Worm (Caenorhabditis elegans): ENCODE data around the gene atln-2.
"Not testable (repeated sequence)": the region's sequence is repeated elsewhere in the genome, so short reads cannot be mapped to it uniquely, and the experiment has no call there.

ce11 chrIV:14938596-14938995, 42.8 kb upstream of the atln-2 start, which contains the start of gene Y57G11C.30:
- TF ChIP-seq nhr-12 (tag; optimal IDR thresholded peaks at IDR 0.05); ces-1 (GFP tag; optimal IDR thresholded peaks at IDR 0.05); mab-5 (tag; optimal IDR thresholded peaks at IDR 0.05); ztf-11 (tag; optimal IDR thresholded peaks at IDR 0.05); unc-62 (GFP tag; optimal IDR thresholded peaks at IDR 0.05); nhr-2 (tag; optimal IDR thresholded peaks at IDR 0.05); sptf-1 (tag; optimal IDR thresholded peaks at IDR 0.05); flh-1 (GFP tag; optimal IDR thresholded peaks at IDR 0.05); nhr-76 (tag; optimal IDR thresholded peaks at IDR 0.05); nhr-237 (tag; optimal IDR thresholded peaks at IDR 0.05); snpc-4 (tag; optimal IDR thresholded peaks at IDR 0.05); blmp-1 (tag; optimal IDR thresholded peaks at IDR 0.05); pha-4 (tag; optimal IDR thresholded peaks at IDR 0.05): not testable (repeated sequence)

Data from whole organism, mixed stage, embryonic.